Worm (Caenorhabditis elegans): ENCODE results near the gene argk-1.

The argk-1 gene

ce11 chrV:16090685-16091084 lies 13.0 kb upstream of the argk-1 start, which contains the start of gene F22B8.3:
F22B8.3 (plus strand) TSS chrV:16090985.
- TF ChIP-seq Y105C5A.15 (GFP tag; IDR thresholded peaks at IDR 0.05) (no peak), T20F7.1 (GFP tag; optimal IDR thresholded peaks at IDR 0.05) (no peak), unc-62 (GFP tag; optimal IDR thresholded peaks at IDR 0.05 in 1 of 2) (peak in 1 of 2 experiments; percentile 48), unc-62 (tag; optimal IDR thresholded peaks at IDR 0.05) (no peak)

- TF ChIP-seq nhr-76 (tag; optimal IDR thresholded peaks at IDR 0.05) (no peak), mep-1 (tag; optimal IDR thresholded peaks at IDR 0.05) (no peak), F44E2.7 (GFP tag; IDR thresholded peaks at IDR 0.05) (no peak), zfp-2 (tag; optimal IDR thresholded peaks at IDR 0.05) (no peak), madf-5 (GFP tag; IDR thresholded peaks at IDR 0.05) (no peak)
Measured at ce11 chrV:16094284-16094683, 9.4 kb upstream of the argk-1 start, which contains the start of gene F22B8.7. F22B8.7 (plus strand) TSS chrV:16094584.

- peak; percentile 97 for TF ChIP-seq nhr-28 (tag; optimal IDR thresholded peaks at IDR 0.05)
- no peak for TF ChIP-seq zag-1 (tag; optimal IDR thresholded peaks at IDR 0.05)
- TF ChIP-seq dve-1 (tag; optimal IDR thresholded peaks at IDR 0.05; ENCODE audit: insufficient read depth): peak; percentile 11
- no peak for TF ChIP-seq lin-15B (tag; optimal IDR thresholded peaks at IDR 0.05)
- no peak for TF ChIP-seq zip-11 (GFP tag; IDR thresholded peaks at IDR 0.05)
- no peak for TF ChIP-seq fkh-10 (GFP tag; optimal IDR thresholded peaks at IDR 0.05)
- no peak for TF ChIP-seq zfp-2 (tag; optimal IDR thresholded peaks at IDR 0.05)
- no peak for TF ChIP-seq lin-39 (tag; optimal IDR thresholded peaks at IDR 0.05)
- no peak for TF ChIP-seq aha-1 (tag)
- no peak for TF ChIP-seq daf-19 (GFP tag; conservative IDR thresholded peaks at IDR 0.05)
- no peak for TF ChIP-seq ZK337.2 (GFP tag; IDR thresholded peaks at IDR 0.05)
- no peak for TF ChIP-seq mes-2 (tag; optimal IDR thresholded peaks at IDR 0.05; ENCODE audit: poor library complexity, severe bottlenecking)
- TF ChIP-seq unc-62 (GFP tag; optimal IDR thresholded peaks at IDR 0.05 in 1 of 2): peak in 1 of 2 experiments; percentile 94
- TF ChIP-seq unc-62 (tag; optimal IDR thresholded peaks at IDR 0.05): no peak
- no peak for TF ChIP-seq lsy-2 (tag; optimal IDR thresholded peaks at IDR 0.05)
- no peak for TF ChIP-seq hlh-11 (tag; optimal IDR thresholded peaks at IDR 0.05)
- no peak for TF ChIP-seq lin-29 (GFP tag; IDR thresholded peaks at IDR 0.05)
- no peak for TF ChIP-seq F44E2.7 (GFP tag; IDR thresholded peaks at IDR 0.05)
- no peak for TF ChIP-seq daf-16 (GFP tag; optimal IDR thresholded peaks at IDR 0.05)
- TF ChIP-seq daf-16 (tag; optimal IDR thresholded peaks at IDR 0.05): peak; percentile 66
- no peak for TF ChIP-seq madf-5 (GFP tag; IDR thresholded peaks at IDR 0.05)
- TF ChIP-seq ztf-7 (tag; optimal IDR thresholded peaks at IDR 0.05): no peak
- no peak for TF ChIP-seq saeg-2 (GFP tag; IDR thresholded peaks at IDR 0.05)
- TF ChIP-seq duxl-1 (tag; optimal IDR thresholded peaks at IDR 0.05; ENCODE audit: poor library complexity): no peak
Measured at ce11 chrV:16094862-16095261, 8.8 kb upstream of the argk-1 start.

- TF ChIP-seq nhr-76 (tag; optimal IDR thresholded peaks at IDR 0.05) (no peak), hlh-11 (tag; optimal IDR thresholded peaks at IDR 0.05) (no peak), skn-1 (tag; optimal IDR thresholded peaks at IDR 0.05) (no peak), F37D6.2 (tag; optimal IDR thresholded peaks at IDR 0.05) (no peak), ces-1 (GFP tag; optimal IDR thresholded peaks at IDR 0.05) (no peak), dmd-8 (GFP tag; IDR thresholded peaks at IDR 0.05) (no peak), dmd-6 (GFP tag; IDR thresholded peaks at IDR 0.05) (no peak), lin-13 (GFP tag; optimal IDR thresholded peaks at IDR 0.05) (no peak), T20F7.1 (GFP tag; optimal IDR thresholded peaks at IDR 0.05) (no peak)
Measured at ce11 chrV:16099441-16099840, 4.3 kb upstream of the argk-1 start, which contains the start of gene str-7. str-7 (minus strand) TSS chrV:16099541.

ce11 chrV:16100103-16100730 lies 3.5 kb upstream of the argk-1 start, which contains the start of gene cth-1:
cth-1 (plus strand) TSS chrV:16100680.
- TF ChIP-seq daf-16 (GFP tag; optimal IDR thresholded peaks at IDR 0.05) (no peak), daf-16 (tag; optimal IDR thresholded peaks at IDR 0.05) (peak; percentile 50), nhr-48 (tag; optimal IDR thresholded peaks at IDR 0.05) (peak; percentile 74), hlh-11 (tag; optimal IDR thresholded peaks at IDR 0.05) (peak; percentile 27), pqm-1 (tag; optimal IDR thresholded peaks at IDR 0.05) (peak; percentile 64), dve-1 (tag; optimal IDR thresholded peaks at IDR 0.05; ENCODE audit: insufficient read depth) (peak; percentile 66), lin-15B (tag; optimal IDR thresholded peaks at IDR 0.05) (no peak), nhr-42 (GFP tag; IDR thresholded peaks at IDR 0.05) (no peak), nhr-28 (tag; optimal IDR thresholded peaks at IDR 0.05) (peak; percentile 97), dmd-6 (GFP tag; IDR thresholded peaks at IDR 0.05) (peak; percentile 69), unc-62 (GFP tag; optimal IDR thresholded peaks at IDR 0.05 in 1 of 2) (peak in 1 of 2 experiments; percentile 27), unc-62 (tag; optimal IDR thresholded peaks at IDR 0.05) (no peak), hlh-30 (tag; optimal IDR thresholded peaks at IDR 0.05; ENCODE audit: insufficient read depth) (peak; percentile 32), aha-1 (tag) (peak; percentile 63), jun-1 (tag; optimal IDR thresholded peaks at IDR 0.05) (no peak)

All from whole organism, L4 larva.